Worm (Caenorhabditis elegans) whole organism, L4 larva: ENCODE measurements around the gene sma-2.

Experiments used
- F10B5.3 ChIP-seq: sonication (generic microtip); optimal IDR thresholded peaks from 2 replicates; lab custom pipeline; 2016; ENCODE audit warnings: mild to moderate bottlenecking, missing genetic modification characterization, missing compliant biosample characterization
- F49E8.2 ChIP-seq: sonication (generic microtip); optimal IDR thresholded peaks from 2 replicates; lab custom pipeline; 2016; ENCODE audit warnings: missing compliant biosample characterization, mild to moderate bottlenecking, missing genetic modification characterization, borderline replicate concordance
- R02D3.7 ChIP-seq: fragments of 150-350 bp; sonication (generic microtip); optimal IDR thresholded peaks from 3 replicates; lab custom pipeline; 2014; ENCODE audit warnings: missing biosample characterization, missing genetic modification characterization
- T20F7.1 ChIP-seq: fragments of 200-800 bp; sonication (Bioruptor generic); optimal IDR thresholded peaks from 2 replicates; lab custom pipeline; 2018; ENCODE audit warnings: mild to moderate bottlenecking, missing genetic modification characterization, missing compliant biosample characterization
- Y105C5A.15 ChIP-seq: fragments of 200-800 bp; sonication (Bioruptor generic); IDR thresholded peaks from 2 replicates; pipeline ENCODE4 v1.3.6; 2022; ENCODE audit warnings: missing genetic modification characterization, missing compliant biosample characterization
- Y5F2A.4 ChIP-seq: fragments of 200-800 bp; sonication (Bioruptor generic); optimal IDR thresholded peaks from 2 replicates; lab custom pipeline; 2018; ENCODE audit warnings: mild to moderate bottlenecking, missing genetic modification characterization, missing compliant biosample characterization
- Y75B8A.6 ChIP-seq: fragments of 200-800 bp; sonication (Bioruptor generic); IDR thresholded peaks from 2 replicates; pipeline ENCODE4 v1.3.6; 2022; ENCODE audit warnings: missing genetic modification reagents, missing genetic modification characterization, missing compliant biosample characterization
- aha-1 ChIP-seq: fragments of 150-350 bp; peaks from one replicate; lab custom pipeline; 2014; ENCODE audit warnings: missing biosample characterization, missing genetic modification characterization
- arid-1 ChIP-seq: fragments of 200-800 bp; sonication (Bioruptor generic); conservative IDR thresholded peaks from 2 replicates; pipeline ENCODE4 v1.3.6; 2022; ENCODE audit warnings: missing genetic modification reagents, missing genetic modification characterization, missing compliant biosample characterization
- ceh-20 ChIP-seq: fragments of 200-800 bp; sonication (Bioruptor generic); IDR thresholded peaks from 2 replicates; pipeline ENCODE4 v1.3.6; 2022; ENCODE audit warnings: missing genetic modification reagents, missing genetic modification characterization, missing compliant biosample characterization
- ceh-44 ChIP-seq: fragments of 200-800 bp; sonication (Bioruptor generic); IDR thresholded peaks from 2 replicates; pipeline ENCODE4 v1.3.6; 2022; ENCODE audit warnings: missing genetic modification reagents, missing genetic modification characterization, missing compliant biosample characterization
- ceh-82 ChIP-seq: sonication (generic microtip); optimal IDR thresholded peaks from 2 replicates; lab custom pipeline; 2017; ENCODE audit warnings: missing biosample characterization, missing genetic modification characterization
- ces-1 ChIP-seq: fragments of 150-350 bp; sonication (generic microtip); optimal IDR thresholded peaks from 4 replicates; lab custom pipeline; 2014; ENCODE audit warnings: missing biosample characterization, missing genetic modification reagents, missing genetic modification characterization
- cey-2 ChIP-seq: sonication (generic microtip); optimal IDR thresholded peaks from 3 replicates; lab custom pipeline; 2017; ENCODE audit warnings: missing genetic modification characterization, mild to moderate bottlenecking, missing compliant biosample characterization, antibody characterized with exemption, borderline replicate concordance; ENCODE audit not compliant: insufficient read depth
- daf-8 ChIP-seq: fragments of 200-800 bp; sonication (Bioruptor generic); IDR thresholded peaks from 2 replicates; pipeline ENCODE4 v1.3.6; 2022; ENCODE audit warnings: missing genetic modification characterization, missing compliant biosample characterization
- dmd-6 ChIP-seq: fragments of 200-800 bp; sonication (Bioruptor generic); IDR thresholded peaks from 2 replicates; pipeline ENCODE4 v1.3.6; 2022; ENCODE audit warnings: missing genetic modification reagents, missing genetic modification characterization, missing compliant biosample characterization
- dmd-9 ChIP-seq: fragments of 200-800 bp; sonication (Bioruptor generic); IDR thresholded peaks from 2 replicates; pipeline ENCODE4 v1.3.6; 2022; ENCODE audit warnings: missing genetic modification reagents, missing genetic modification characterization, missing compliant biosample characterization
- duxl-1 ChIP-seq: sonication (generic microtip); optimal IDR thresholded peaks from 2 replicates; lab custom pipeline; 2016; ENCODE audit warnings: mild to moderate bottlenecking, missing genetic modification characterization, moderate library complexity, missing compliant biosample characterization; ENCODE audit not compliant: poor library complexity
- dve-1 ChIP-seq: sonication (generic microtip); optimal IDR thresholded peaks from 2 replicates; lab custom pipeline; 2017; ENCODE audit warnings: antibody characterized with exemption, mild to moderate bottlenecking, missing genetic modification characterization, missing compliant biosample characterization; ENCODE audit not compliant: insufficient read depth
- egl-27 ChIP-seq: sonication (generic microtip); optimal IDR thresholded peaks from 3 replicates; lab custom pipeline; 2017; ENCODE audit warnings: missing biosample characterization, missing genetic modification reagents, missing genetic modification characterization
- jun-1 ChIP-seq: fragments of 150-350 bp; optimal IDR thresholded peaks from 2 replicates; lab custom pipeline; 2014; ENCODE audit warnings: missing biosample characterization, missing genetic modification reagents, missing genetic modification characterization
- mdl-1 ChIP-seq, 2 experiments: fragments of 150-350 bp in 1 of 2; sonication (generic microtip) in 1 of 2; optimal IDR thresholded peaks; 2 replicates each; lab custom pipeline; 2014 to 2017; ENCODE audit warnings: missing biosample characterization in 2 of 2, missing genetic modification characterization in 2 of 2
- mdt-29 ChIP-seq: fragments of 200-800 bp; sonication (Bioruptor generic); IDR thresholded peaks from 2 replicates; pipeline ENCODE4 v1.3.6; 2022; ENCODE audit warnings: missing genetic modification reagents, missing genetic modification characterization, missing compliant biosample characterization
- mes-2 ChIP-seq: sonication (generic microtip); optimal IDR thresholded peaks from 2 replicates; lab custom pipeline; 2016; ENCODE audit warnings: missing genotype, mild to moderate bottlenecking, missing genetic modification characterization, missing compliant biosample characterization; ENCODE audit not compliant: poor library complexity, severe bottlenecking
- nhr-10 ChIP-seq: fragments of 150-350 bp; optimal IDR thresholded peaks from 2 replicates; lab custom pipeline; 2014; ENCODE audit warnings: missing biosample characterization, missing genetic modification characterization
- nhr-102 ChIP-seq: sonication (generic microtip); optimal IDR thresholded peaks from 2 replicates; lab custom pipeline; 2016; ENCODE audit warnings: mild to moderate bottlenecking, missing genetic modification characterization, moderate library complexity, missing compliant biosample characterization
- nhr-11 ChIP-seq: fragments of 150-350 bp; optimal IDR thresholded peaks from 2 replicates; lab custom pipeline; 2014; ENCODE audit warnings: missing biosample characterization, missing genetic modification characterization
- nhr-25 ChIP-seq: sonication (generic microtip); optimal IDR thresholded peaks from 2 replicates; lab custom pipeline; 2017; ENCODE audit warnings: missing genetic modification characterization, mild to moderate bottlenecking, missing compliant biosample characterization, antibody characterized with exemption, moderate library complexity, borderline replicate concordance; ENCODE audit not compliant: insufficient read depth
- nhr-28 ChIP-seq: fragments of 150-350 bp; optimal IDR thresholded peaks from 2 replicates; lab custom pipeline; 2014; ENCODE audit warnings: missing biosample characterization, missing genetic modification characterization
- nhr-41 ChIP-seq: fragments of 200-800 bp; sonication (Bioruptor generic); IDR thresholded peaks from 2 replicates; pipeline ENCODE4 v1.3.6; 2022; ENCODE audit warnings: missing genetic modification reagents, missing genetic modification characterization, missing compliant biosample characterization
- nhr-42 ChIP-seq: fragments of 200-800 bp; sonication (Bioruptor generic); IDR thresholded peaks from 2 replicates; pipeline ENCODE4 v1.3.6; 2022; ENCODE audit warnings: missing genetic modification characterization, missing compliant biosample characterization
- nhr-48 ChIP-seq: sonication (generic microtip); optimal IDR thresholded peaks from 2 replicates; lab custom pipeline; 2016; ENCODE audit warnings: mild to moderate bottlenecking, missing genetic modification characterization, missing compliant biosample characterization
- nhr-6 ChIP-seq: fragments of 150-350 bp; optimal IDR thresholded peaks from 2 replicates; lab custom pipeline; 2014; ENCODE audit warnings: missing biosample characterization, missing genetic modification characterization
- nhr-77 ChIP-seq: fragments of 150-350 bp; optimal IDR thresholded peaks from 2 replicates; lab custom pipeline; 2014; ENCODE audit warnings: missing biosample characterization, missing genetic modification characterization
- pha-4 ChIP-seq, 2 experiments: fragments of 150-350 bp in 1 of 2; fragments of 200-800 bp in 1 of 2; sonication (Bioruptor generic) in 1 of 2; IDR thresholded peaks in 1 of 2; optimal IDR thresholded peaks in 1 of 2; 2 replicates each; pipeline versions ENCODE4 v1.3.6 to Lab custom; 2014 to 2022; ENCODE audit warnings: missing genetic modification characterization in 2 of 2, missing genetic modification reagents in 2 of 2, missing biosample characterization in 1 of 2, missing compliant biosample characterization in 1 of 2
- php-3 ChIP-seq: fragments of 200-800 bp; sonication (Bioruptor generic); IDR thresholded peaks from 2 replicates; pipeline ENCODE4 v1.3.6; 2022; ENCODE audit warnings: missing genetic modification reagents, missing genetic modification characterization, missing compliant biosample characterization
- pqm-1 ChIP-seq: sonication (generic microtip); optimal IDR thresholded peaks from 2 replicates; lab custom pipeline; 2017; ENCODE audit warnings: missing biosample characterization, missing genetic modification characterization
- rbr-2 ChIP-seq: sonication (generic microtip); optimal IDR thresholded peaks from 2 replicates; lab custom pipeline; 2016; ENCODE audit warnings: missing genotype, missing genetic modification characterization, missing compliant biosample characterization
- sdz-12 ChIP-seq: fragments of 200-800 bp; sonication (Bioruptor generic); optimal IDR thresholded peaks from 2 replicates; lab custom pipeline; 2018; ENCODE audit warnings: mild to moderate bottlenecking, missing genetic modification characterization, missing compliant biosample characterization
- set-16 ChIP-seq: fragments of 200-800 bp; sonication (Bioruptor generic); IDR thresholded peaks from 2 replicates; pipeline ENCODE4 v1.3.6; 2022; ENCODE audit warnings: missing genetic modification reagents, missing genetic modification characterization, missing compliant biosample characterization
- skn-1 ChIP-seq: fragments of 150-350 bp; optimal IDR thresholded peaks from 2 replicates; lab custom pipeline; 2014; ENCODE audit warnings: missing biosample characterization, missing genetic modification characterization
- snpc-4 ChIP-seq: fragments of 150-350 bp; optimal IDR thresholded peaks from 2 replicates; lab custom pipeline; 2014; ENCODE audit warnings: missing biosample characterization, missing genetic modification characterization
- spr-3 ChIP-seq: fragments of 200-800 bp; sonication (Bioruptor generic); optimal IDR thresholded peaks from 2 replicates; lab custom pipeline; 2018; ENCODE audit warnings: mild to moderate bottlenecking, missing genetic modification characterization, missing compliant biosample characterization
- tra-1 ChIP-seq: fragments of 200-800 bp; sonication (Bioruptor generic); IDR thresholded peaks from 2 replicates; pipeline ENCODE4 v1.3.6; 2022; ENCODE audit warnings: missing genetic modification reagents, missing genetic modification characterization, missing compliant biosample characterization
- unc-130 ChIP-seq: sonication (generic microtip); optimal IDR thresholded peaks from 2 replicates; lab custom pipeline; 2016; ENCODE audit warnings: missing genetic modification reagents, missing genetic modification characterization, missing compliant biosample characterization
- vab-7 ChIP-seq: fragments of 200-800 bp; sonication (Bioruptor generic); IDR thresholded peaks from 2 replicates; pipeline ENCODE4 v1.3.6; 2022; ENCODE audit warnings: missing genetic modification reagents, missing genetic modification characterization, missing compliant biosample characterization
- zfp-3 ChIP-seq: fragments of 200-800 bp; sonication (Bioruptor generic); conservative IDR thresholded peaks from 2 replicates; pipeline ENCODE4 v1.3.6; 2022; ENCODE audit warnings: missing genetic modification reagents, missing genetic modification characterization, missing compliant biosample characterization
- ztf-11 ChIP-seq: fragments of 150-350 bp; optimal IDR thresholded peaks from 2 replicates; lab custom pipeline; 2014; ENCODE audit warnings: missing biosample characterization, missing genetic modification characterization

The sma-2 gene

ce11 chrIII:8799964-8800795 is 50.7 kb downstream of the sma-2 start, which contains the start of gene F54F2.6 (continued):
- TF ChIP-seq arid-1 (GFP tag; lab: Robert Waterston, UW) (0 out of 2 replicates have a peak, but pooled peaks have one; percentile 5), F49E8.2 (tag; lab: Kevin White, UChicago) (no peak), nhr-42 (GFP tag; lab: Robert Waterston, UW) (no peak), nhr-11 (peak; percentile 81), ztf-11 (tag; lab: Kevin White, UChicago) (no peak), tra-1 (GFP tag; lab: Robert Waterston, UW) (peak; percentile 67), zfp-3 (no peak), skn-1 (tag; lab: Kevin White, UChicago) (no peak), F10B5.3 (no peak), Y105C5A.15 (GFP tag; lab: Robert Waterston, UW) (no peak), pqm-1 (tag; lab: Kevin White, UChicago) (peak; percentile 35), duxl-1 (tag; lab: Kevin White, UChicago) (no peak), nhr-102 (tag; lab: Kevin White, UChicago) (peak; percentile 25), nhr-41 (GFP tag; lab: Robert Waterston, UW) (no peak), mdt-29 (GFP tag; lab: Robert Waterston, UW) (no peak; the same call in 1 of the 2 replicates), dmd-9 (GFP tag; lab: Robert Waterston, UW) (no peak), ces-1 (GFP tag; lab: Kevin White, UChicago) (peak; percentile 27), R02D3.7 (tag; lab: Kevin White, UChicago) (no peak), snpc-4 (tag; lab: Kevin White, UChicago) (no peak), T20F7.1 (GFP tag; lab: Kevin White, UChicago) (peak; percentile 82), egl-27 (tag; lab: Kevin White, UChicago) (no peak), unc-130 (GFP tag; lab: Kevin White, UChicago) (no peak), ceh-20 (GFP tag; lab: Robert Waterston, UW) (peak; percentile 86), dve-1 (tag; lab: Kevin White, UChicago) (peak; percentile 38), sdz-12 (GFP tag; lab: Kevin White, UChicago) (no peak), ceh-44 (no peak), vab-7 (no peak), Y5F2A.4 (no peak)

ce11 chrIII:8800796-8801083 is 51.3 kb downstream of the sma-2 start:
- TF ChIP-seq pqm-1 (tag; lab: Kevin White, UChicago), result no peak
- no peak for TF ChIP-seq spr-3 (GFP tag; lab: Kevin White, UChicago)
- TF ChIP-seq dmd-6 (GFP tag; lab: Robert Waterston, UW), result 0 out of 2 replicates have a peak, but pooled peaks have one; percentile 7
- TF ChIP-seq aha-1 (tag; lab: Kevin White, UChicago), result no peak
- no peak for TF ChIP-seq pha-4 (GFP tag; IDR thresholded peaks at IDR 0.05; lab: Robert Waterston, UW)
- TF ChIP-seq pha-4 (tag; optimal IDR thresholded peaks at IDR 0.05; lab: Kevin White, UChicago), result no peak
- TF ChIP-seq daf-8 (GFP tag; lab: Robert Waterston, UW), result no peak
- no peak for TF ChIP-seq Y75B8A.6
- TF ChIP-seq nhr-48, result no peak
- TF ChIP-seq set-16 (GFP tag; lab: Robert Waterston, UW), result no peak
- TF ChIP-seq rbr-2 (tag; lab: Kevin White, UChicago), result no peak
- TF ChIP-seq mdl-1 (tag; optimal IDR thresholded peaks at IDR 0.05; lab: Kevin White, UChicago), result no peak
- no peak for TF ChIP-seq dve-1 (tag; lab: Kevin White, UChicago)
- peak; percentile 17 for TF ChIP-seq nhr-25 (tag; lab: Kevin White, UChicago)
- TF ChIP-seq nhr-28 (tag; lab: Kevin White, UChicago), result peak; percentile 56
- TF ChIP-seq jun-1, result no peak
- no peak for TF ChIP-seq cey-2 (tag; lab: Kevin White, UChicago)
- no peak for TF ChIP-seq nhr-10 (tag; lab: Kevin White, UChicago)
- no peak for TF ChIP-seq nhr-77
- peak; percentile 18 for TF ChIP-seq mes-2
- peak; percentile 37 for TF ChIP-seq nhr-6
- TF ChIP-seq php-3 (GFP tag; lab: Robert Waterston, UW), result no peak
- no peak for TF ChIP-seq R02D3.7 (tag; lab: Kevin White, UChicago)
- TF ChIP-seq nhr-42 (GFP tag; lab: Robert Waterston, UW), result no peak
- TF ChIP-seq ceh-82, result no peak
- no peak for TF ChIP-seq nhr-102 (tag; lab: Kevin White, UChicago)
